Worm (Caenorhabditis elegans) whole organism, L4 larva: ENCODE data around the gene Y17G7B.12.

Experiments used
- arid-1 ChIP-seq: fragments of 200-800 bp; sonication (Bioruptor generic); conservative IDR thresholded peaks from 2 replicates; pipeline ENCODE4 v1.3.6; 2022; ENCODE audit warnings: missing genetic modification reagents, missing genetic modification characterization, missing compliant biosample characterization
- ces-1 ChIP-seq: fragments of 150-350 bp; sonication (generic microtip); optimal IDR thresholded peaks from 4 replicates; lab custom pipeline; 2014; ENCODE audit warnings: missing biosample characterization, missing genetic modification reagents, missing genetic modification characterization
- nhr-111 ChIP-seq: fragments of 200-800 bp; sonication (Bioruptor generic); optimal IDR thresholded peaks from 2 replicates; lab custom pipeline; 2018; ENCODE audit warnings: mild to moderate bottlenecking, missing genetic modification characterization, missing compliant biosample characterization
- nhr-237 ChIP-seq: sonication (generic microtip); optimal IDR thresholded peaks from 2 replicates; lab custom pipeline; 2017; ENCODE audit warnings: missing biosample characterization, missing genetic modification characterization
- pqm-1 ChIP-seq: sonication (generic microtip); optimal IDR thresholded peaks from 2 replicates; lab custom pipeline; 2017; ENCODE audit warnings: missing biosample characterization, missing genetic modification characterization

ce11 chrII:11988724-11989123 is 34.9 kb upstream of the Y17G7B.12 start, which contains the start of gene Y17G7B.3:
- TF ChIP-seq nhr-237 (no peak), pqm-1 (tag; lab: Kevin White, UChicago) (no peak), nhr-111 (no peak), arid-1 (no peak), ces-1 (no peak)
